Worm (Caenorhabditis elegans) whole organism, L4 larva: ENCODE data around the gene gakh-1.

Experiments
- hlh-11 ChIP-seq: fragments of 200-800 bp; sonication (Bioruptor generic); optimal IDR thresholded peaks from 2 replicates; lab custom pipeline; 2018; ENCODE audit warnings: mild to moderate bottlenecking, missing genetic modification characterization, missing compliant biosample characterization
- nhr-237 ChIP-seq: sonication (generic microtip); optimal IDR thresholded peaks from 2 replicates; lab custom pipeline; 2017; ENCODE audit warnings: missing biosample characterization, missing genetic modification characterization

DNA sequence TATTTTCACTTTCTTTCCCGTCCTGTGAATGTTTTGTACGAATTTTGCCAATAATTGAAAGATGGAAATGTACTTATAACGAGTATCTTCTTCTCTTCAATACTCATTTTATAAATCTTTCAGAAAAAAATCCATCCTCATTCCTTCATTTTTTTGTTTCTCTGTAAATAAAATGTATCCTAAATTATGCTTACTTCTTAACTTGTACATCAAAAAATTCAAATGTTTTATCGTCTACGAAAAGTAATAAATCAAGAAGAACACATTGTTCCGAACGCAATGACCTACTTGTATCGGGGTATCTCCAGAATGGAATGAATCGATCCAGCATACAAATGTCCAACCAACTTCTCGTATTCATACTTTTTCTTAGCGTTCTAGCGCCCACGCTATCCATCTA is 3.9 kb downstream of the gakh-1 start, which contains the start of gene F46G11.6:
- TF ChIP-seq nhr-237 (tag; lab: Kevin White, UChicago) = no peak
- TF ChIP-seq hlh-11 (tag; lab: Kevin White, UChicago) = no peak
